Worm (Caenorhabditis elegans) whole organism, midembryonic: ENCODE measurements around the gene bli-6.
"Not testable (repeated sequence)": the region's sequence is repeated elsewhere in the genome, so short reads cannot be mapped to it uniquely, and the experiment has no call there.

Source experiments
- T22C8.4 ChIP-seq: fragments of 200-800 bp; sonication (Bioruptor generic); IDR thresholded peaks from 2 replicates; pipeline ENCODE4 v1.3.6; 2022; ENCODE audit warnings: missing genetic modification characterization, missing compliant biosample characterization
- cog-1 ChIP-seq: sonication (generic microtip); optimal IDR thresholded peaks from 2 replicates; lab custom pipeline; 2016; ENCODE audit warnings: missing genetic modification characterization, missing compliant biosample characterization
- flt-1 ChIP-seq: fragments of 200-800 bp; sonication (Bioruptor generic); IDR thresholded peaks from 2 replicates; pipeline ENCODE4 v1.3.6; 2022; ENCODE audit warnings: missing genetic modification characterization, missing compliant biosample characterization
- klf-2 ChIP-seq: fragments of 200-800 bp; sonication (Bioruptor generic); conservative IDR thresholded peaks from 2 replicates; pipeline ENCODE4 v1.3.6; 2022; ENCODE audit warnings: missing genetic modification reagents, missing genetic modification characterization, missing compliant biosample characterization
- med-1 ChIP-seq: sonication (generic microtip); optimal IDR thresholded peaks from 2 replicates; lab custom pipeline; 2017; ENCODE audit warnings: missing genetic modification characterization, mild to moderate bottlenecking, missing compliant biosample characterization, antibody characterized with exemption, missing genetic modification reagents; ENCODE audit not compliant: insufficient read depth
- ref-1 ChIP-seq: fragments of 200-800 bp; sonication (Bioruptor generic); conservative IDR thresholded peaks from 2 replicates; pipeline ENCODE4 v1.3.6; 2022; ENCODE audit warnings: missing genetic modification reagents, missing genetic modification characterization, missing compliant biosample characterization
- tab-1 ChIP-seq: fragments of 200-800 bp; sonication (Bioruptor generic); IDR thresholded peaks from 2 replicates; pipeline ENCODE4 v1.3.6; 2022; ENCODE audit warnings: missing genetic modification characterization, missing compliant biosample characterization
- ztf-23 ChIP-seq: fragments of 200-800 bp; sonication (Bioruptor generic); IDR thresholded peaks from 2 replicates; pipeline ENCODE4 v1.3.6; 2022; ENCODE audit warnings: missing genetic modification reagents, missing genetic modification characterization, missing compliant biosample characterization
- ztf-29 ChIP-seq: fragments of 200-800 bp; sonication (Bioruptor generic); IDR thresholded peaks from 2 replicates; pipeline ENCODE4 v1.3.6; 2022; ENCODE audit warnings: missing genetic modification reagents, missing genetic modification characterization, missing compliant biosample characterization

The bli-6 gene

ce11 chrIV:6342431-6342830 lies 34.4 kb upstream of the bli-6 start, which contains the start of gene Y73B6BL.288:
Gene Y73B6BL.288, minus strand, starts transcription at chrIV:6342531.
- TF ChIP-seq klf-2 (GFP tag; lab: Robert Waterston, UW) (no peak), ztf-23 (GFP tag; lab: Robert Waterston, UW) (no peak), tab-1 (GFP tag; lab: Robert Waterston, UW) (no peak), cog-1 (tag; lab: Kevin White, UChicago) (no peak), ztf-29 (no peak), flt-1 (GFP tag; lab: Robert Waterston, UW) (no peak), ref-1 (GFP tag; lab: Robert Waterston, UW) (no peak)

DNA sequence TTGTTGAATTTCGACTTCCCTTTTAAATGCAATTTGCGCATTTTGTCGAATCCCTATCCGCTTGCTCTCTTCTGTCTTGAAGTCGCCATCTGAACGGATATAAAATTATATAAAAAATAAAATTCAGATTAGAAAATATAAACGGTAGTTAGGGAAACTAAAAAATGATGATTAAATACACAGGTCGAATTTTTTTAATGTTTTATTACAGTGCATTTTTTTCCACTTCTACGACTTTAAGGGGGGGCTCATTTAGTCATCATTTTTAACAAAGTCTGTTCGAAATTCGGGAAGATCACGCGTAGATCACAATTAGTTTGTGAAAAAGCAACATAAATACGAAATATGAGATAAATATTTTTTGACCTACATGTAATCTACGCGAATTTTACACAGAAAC lies 34.0 kb upstream of the bli-6 start, which contains the start of gene Y73B6BL.14:
Y73B6BL.14 (minus strand) TSS at position 101 of the 400 bp plus-strand sequence.
- TF ChIP-seq ref-1 (GFP tag; lab: Robert Waterston, UW) (no peak), cog-1 (tag; lab: Kevin White, UChicago) (no peak), tab-1 (GFP tag; lab: Robert Waterston, UW) (no peak), klf-2 (GFP tag; lab: Robert Waterston, UW) (no peak), ztf-23 (GFP tag; lab: Robert Waterston, UW) (no peak), med-1 (GFP tag; lab: Kevin White, UChicago) (no peak), flt-1 (GFP tag; lab: Robert Waterston, UW) (no peak), ztf-29 (no peak), T22C8.4 (GFP tag; lab: Robert Waterston, UW) (no peak)

ce11 chrIV:6347213-6347612 lies 29.7 kb upstream of the bli-6 start, which contains the start of gene Y73B6BL.289:
Gene Y73B6BL.289, plus strand, starts transcription at chrIV:6347513.
- not testable (repeated sequence) for TF ChIP-seq med-1 (GFP tag; lab: Kevin White, UChicago); ztf-29; ref-1 (GFP tag; lab: Robert Waterston, UW)

ce11 chrIV:6361668-6362067 lies 15.2 kb upstream of the bli-6 start, which contains the start of gene Y73B6BL.47:
Gene Y73B6BL.47, plus strand, starts transcription at chrIV:6361968.
- no peak for TF ChIP-seq ztf-23 (GFP tag; lab: Robert Waterston, UW)
- TF ChIP-seq klf-2 (GFP tag; lab: Robert Waterston, UW): no peak
- no peak for TF ChIP-seq ztf-29

ce11 chrIV:6363604-6364003 lies 13.3 kb upstream of the bli-6 start:
- no peak for TF ChIP-seq ref-1 (GFP tag; lab: Robert Waterston, UW)
- TF ChIP-seq flt-1 (GFP tag; lab: Robert Waterston, UW): 0 out of 2 replicates have a peak, but pooled peaks have one; percentile 20
- TF ChIP-seq tab-1 (GFP tag; lab: Robert Waterston, UW): no peak
- TF ChIP-seq med-1 (GFP tag; lab: Kevin White, UChicago): no peak
- no peak for TF ChIP-seq ztf-23 (GFP tag; lab: Robert Waterston, UW)

DNA sequence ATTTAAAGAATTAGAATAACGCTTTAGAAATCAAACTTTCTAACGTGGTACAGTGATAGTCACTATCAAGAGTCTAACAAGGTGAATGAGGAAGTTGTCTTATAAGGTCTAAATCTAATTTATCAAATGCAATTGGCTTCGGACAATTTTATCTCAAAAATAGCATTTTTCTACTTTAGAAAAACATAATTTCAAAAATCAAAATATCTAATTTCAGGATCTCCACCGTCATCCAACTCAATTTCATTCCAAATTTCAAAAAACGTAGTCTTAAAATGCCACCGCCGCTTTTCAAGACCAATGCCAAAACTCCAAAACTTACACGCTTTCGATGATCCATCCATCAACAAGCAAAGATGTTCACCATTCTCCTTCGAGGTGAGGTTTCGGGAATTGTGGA lies 11.8 kb upstream of the bli-6 start, which contains the start of gene Y73B6BL.270:
Y73B6BL.270 (plus strand) TSS at position 301 of the 400 bp plus-strand sequence.
- TF ChIP-seq cog-1 (tag; lab: Kevin White, UChicago) (no peak), ztf-29 (no peak), ref-1 (GFP tag; lab: Robert Waterston, UW) (no peak), med-1 (GFP tag; lab: Kevin White, UChicago) (no peak)

DNA sequence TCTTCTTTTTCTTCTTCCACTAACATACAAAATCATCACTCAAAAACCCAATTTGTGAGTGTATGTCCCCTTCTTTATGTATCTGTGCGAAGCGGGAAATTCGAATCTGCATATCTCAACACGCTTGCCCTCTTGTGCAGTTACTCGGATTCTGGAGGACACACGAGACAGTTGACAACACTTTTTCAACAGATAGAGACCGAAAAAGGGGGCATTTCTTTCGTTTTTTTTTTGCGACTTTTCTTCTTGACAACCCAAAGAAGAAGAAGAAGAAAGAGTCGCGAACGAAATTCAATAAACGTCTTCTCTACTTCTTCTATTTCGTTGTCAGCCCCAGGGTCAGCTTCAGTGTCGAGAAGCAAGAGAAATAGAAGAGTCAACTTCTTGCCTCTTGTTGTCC lies 10.8 kb upstream of the bli-6 start:
- TF ChIP-seq T22C8.4 (GFP tag; lab: Robert Waterston, UW) (no peak), flt-1 (GFP tag; lab: Robert Waterston, UW) (no peak), ztf-29 (no peak), klf-2 (GFP tag; lab: Robert Waterston, UW) (no peak), cog-1 (tag; lab: Kevin White, UChicago) (no peak), ztf-23 (GFP tag; lab: Robert Waterston, UW) (no peak), tab-1 (GFP tag; lab: Robert Waterston, UW) (no peak), med-1 (GFP tag; lab: Kevin White, UChicago) (no peak), ref-1 (GFP tag; lab: Robert Waterston, UW) (no peak)

DNA sequence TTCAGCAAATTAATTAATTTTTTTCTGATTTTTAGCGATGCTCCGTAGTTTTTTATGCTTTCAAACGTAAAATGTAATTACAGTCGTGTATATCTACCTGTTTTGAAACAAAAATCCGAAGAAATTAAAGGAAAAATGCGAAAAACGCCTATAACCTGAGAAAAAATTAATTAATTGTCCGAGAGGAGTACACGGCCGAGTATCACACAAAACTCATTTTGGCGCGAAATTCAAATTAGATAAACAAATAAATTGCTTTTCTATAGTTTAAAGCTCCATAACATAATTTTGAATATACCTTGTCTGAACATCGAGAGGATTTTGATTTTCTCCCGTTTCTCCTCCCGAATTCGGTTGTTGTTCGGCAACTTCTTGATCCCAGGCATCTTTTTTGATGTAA lies 7.4 kb upstream of the bli-6 start:
- TF ChIP-seq med-1 (GFP tag; lab: Kevin White, UChicago): no peak
- TF ChIP-seq tab-1 (GFP tag; lab: Robert Waterston, UW): no peak
- TF ChIP-seq flt-1 (GFP tag; lab: Robert Waterston, UW): no peak
- no peak for TF ChIP-seq ztf-29
- no peak for TF ChIP-seq ztf-23 (GFP tag; lab: Robert Waterston, UW)
- TF ChIP-seq cog-1 (tag; lab: Kevin White, UChicago): no peak
- TF ChIP-seq ref-1 (GFP tag; lab: Robert Waterston, UW): no peak
- no peak for TF ChIP-seq klf-2 (GFP tag; lab: Robert Waterston, UW)
- no peak for TF ChIP-seq T22C8.4 (GFP tag; lab: Robert Waterston, UW)

- no peak for TF ChIP-seq ztf-23 (GFP tag; lab: Robert Waterston, UW)
- TF ChIP-seq klf-2 (GFP tag; lab: Robert Waterston, UW): no peak
- TF ChIP-seq flt-1 (GFP tag; lab: Robert Waterston, UW): no peak
- TF ChIP-seq tab-1 (GFP tag; lab: Robert Waterston, UW): no peak
- TF ChIP-seq med-1 (GFP tag; lab: Kevin White, UChicago): no peak
- TF ChIP-seq T22C8.4 (GFP tag; lab: Robert Waterston, UW): no peak
- no peak for TF ChIP-seq cog-1 (tag; lab: Kevin White, UChicago)
- no peak for TF ChIP-seq ztf-29
- no peak for TF ChIP-seq ref-1 (GFP tag; lab: Robert Waterston, UW)
Observed at ce11 chrIV:6372267-6372666, 4.6 kb upstream of the bli-6 start.

DNA sequence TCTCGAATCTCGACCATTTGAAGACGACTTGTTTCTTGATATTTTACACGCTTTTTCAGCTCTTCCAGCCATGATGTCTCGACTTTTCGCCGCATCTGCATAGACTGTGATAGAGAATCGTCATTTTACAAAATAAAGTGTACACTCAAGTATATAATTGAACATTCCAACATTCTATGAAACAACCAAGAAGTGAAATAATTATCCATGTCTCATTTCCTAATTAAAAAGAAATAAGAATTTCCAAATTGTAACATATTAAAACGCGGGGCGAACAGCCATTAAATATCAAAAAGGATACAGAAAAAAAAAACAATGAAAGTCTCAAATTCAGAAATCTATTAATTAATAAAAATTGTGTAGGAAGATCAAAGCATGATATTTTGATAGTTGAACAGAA lies 3.9 kb upstream of the bli-6 start, which contains the start of gene smg-3:
smg-3 (minus strand) TSS at position 101 of the 400 bp plus-strand sequence.
- TF ChIP-seq med-1 (GFP tag; lab: Kevin White, UChicago): no peak
- TF ChIP-seq ztf-29: no peak
- no peak for TF ChIP-seq ztf-23 (GFP tag; lab: Robert Waterston, UW)
- TF ChIP-seq T22C8.4 (GFP tag; lab: Robert Waterston, UW): no peak
- no peak for TF ChIP-seq cog-1 (tag; lab: Kevin White, UChicago)
- no peak for TF ChIP-seq ref-1 (GFP tag; lab: Robert Waterston, UW)
- no peak for TF ChIP-seq klf-2 (GFP tag; lab: Robert Waterston, UW)
- TF ChIP-seq flt-1 (GFP tag; lab: Robert Waterston, UW): no peak
- no peak for TF ChIP-seq tab-1 (GFP tag; lab: Robert Waterston, UW)
